Worm (Caenorhabditis elegans) whole organism, L3 larva: ENCODE data around the gene mls-1.

Experiments used
- R02D3.7 ChIP-seq: fragments of 150-350 bp; optimal IDR thresholded peaks from 2 replicates; lab custom pipeline; 2014; ENCODE audit warnings: missing biosample characterization, missing genetic modification characterization
- ZK546.5 ChIP-seq: sonication (generic microtip); optimal IDR thresholded peaks from 2 replicates; lab custom pipeline; 2017; ENCODE audit warnings: missing biosample characterization, missing genetic modification characterization
- aly-2 ChIP-seq: fragments of 150-350 bp; optimal IDR thresholded peaks from 2 replicates; lab custom pipeline; 2014; ENCODE audit warnings: missing biosample characterization, missing genetic modification characterization
- ama-1 ChIP-seq: fragments of 150-350 bp; optimal IDR thresholded peaks from 2 replicates; lab custom pipeline; 2018
- ceh-16 ChIP-seq: sonication (generic microtip); optimal IDR thresholded peaks from 2 replicates; lab custom pipeline; 2017; ENCODE audit warnings: missing biosample characterization, missing genetic modification characterization
- ceh-28 ChIP-seq: fragments of 150-350 bp; optimal IDR thresholded peaks from 2 replicates; lab custom pipeline; 2014; ENCODE audit warnings: missing biosample characterization, missing genetic modification reagents, missing genetic modification characterization
- ceh-82 ChIP-seq: fragments of 150-350 bp; optimal IDR thresholded peaks from 2 replicates; lab custom pipeline; 2014; ENCODE audit warnings: missing biosample characterization, missing genetic modification characterization
- ceh-9 ChIP-seq: sonication (generic microtip); optimal IDR thresholded peaks from 2 replicates; lab custom pipeline; 2018; ENCODE audit warnings: missing biosample characterization, missing genetic modification characterization
- daf-12 ChIP-seq: fragments of 150-350 bp; optimal IDR thresholded peaks from 2 replicates; lab custom pipeline; 2014; ENCODE audit warnings: missing biosample characterization, missing genetic modification reagents, missing genetic modification characterization
- egl-27 ChIP-seq: sonication (generic microtip); optimal IDR thresholded peaks from 4 replicates; lab custom pipeline; 2017; ENCODE audit warnings: missing biosample characterization, missing genetic modification reagents, missing genetic modification characterization
- egl-5 ChIP-seq: fragments of 150-350 bp; optimal IDR thresholded peaks from 2 replicates; lab custom pipeline; 2017; ENCODE audit warnings: missing biosample characterization, missing genetic modification reagents, missing genetic modification characterization, inconsistent platforms
- elt-1 ChIP-seq: fragments of 150-350 bp; optimal IDR thresholded peaks from 2 replicates; lab custom pipeline; 2014; ENCODE audit warnings: missing biosample characterization, missing genetic modification characterization
- elt-2 ChIP-seq: sonication (generic microtip); optimal IDR thresholded peaks from 2 replicates; lab custom pipeline; 2016; ENCODE audit warnings: missing genetic modification reagents, mild to moderate bottlenecking, missing genetic modification characterization, missing compliant biosample characterization
- elt-3 ChIP-seq, 3 experiments: fragments of 150-350 bp in 1 of 3; sonication (generic microtip) in 2 of 3; optimal IDR thresholded peaks; 2 replicates in 2 of 3; 4 replicates in 1 of 3; lab custom pipeline; 2014 to 2017; ENCODE audit warnings: missing biosample characterization in 3 of 3, missing genetic modification characterization in 3 of 3
- eor-1 ChIP-seq, 2 experiments: fragments of 150-350 bp; optimal IDR thresholded peaks; 2 replicates each; lab custom pipeline; 2014 to 2018; ENCODE audit warnings: missing biosample characterization in 2 of 2, missing genetic modification characterization in 2 of 2
- fkh-10 ChIP-seq: sonication (generic microtip); optimal IDR thresholded peaks from 2 replicates; lab custom pipeline; 2017; ENCODE audit warnings: missing biosample characterization, missing genetic modification reagents, missing genetic modification characterization
- fkh-2 ChIP-seq: fragments of 150-350 bp; optimal IDR thresholded peaks from 2 replicates; lab custom pipeline; 2014; ENCODE audit warnings: missing biosample characterization, missing genetic modification reagents, missing genetic modification characterization
- fos-1 ChIP-seq: fragments of 150-350 bp; optimal IDR thresholded peaks from 2 replicates; lab custom pipeline; 2014; ENCODE audit warnings: missing biosample characterization, missing genetic modification characterization
- jun-1 ChIP-seq: fragments of 150-350 bp; optimal IDR thresholded peaks from 2 replicates; lab custom pipeline; 2014; ENCODE audit warnings: missing biosample characterization, missing genetic modification reagents, missing genetic modification characterization
- lin-15B ChIP-seq: fragments of 150-350 bp; optimal IDR thresholded peaks from 2 replicates; lab custom pipeline; 2014; ENCODE audit warnings: missing biosample characterization, missing genetic modification characterization
- lin-39 ChIP-seq: fragments of 150-350 bp; optimal IDR thresholded peaks from 2 replicates; lab custom pipeline; 2018; ENCODE audit warnings: missing biosample characterization, missing genetic modification reagents, missing genetic modification characterization
- lsy-12 ChIP-seq: sonication (generic microtip); optimal IDR thresholded peaks from 2 replicates; lab custom pipeline; 2016; ENCODE audit warnings: mild to moderate bottlenecking, missing genetic modification characterization, missing compliant biosample characterization
- mdl-1 ChIP-seq: fragments of 150-350 bp; optimal IDR thresholded peaks from 2 replicates; lab custom pipeline; 2014; ENCODE audit warnings: missing biosample characterization, missing genetic modification characterization
- mml-1 ChIP-seq: fragments of 150-350 bp; sonication (generic microtip); optimal IDR thresholded peaks from 3 replicates; lab custom pipeline; 2014; ENCODE audit warnings: missing biosample characterization, missing genetic modification characterization
- nfya-1 ChIP-seq: sonication (generic microtip); optimal IDR thresholded peaks from 2 replicates; lab custom pipeline; 2017; ENCODE audit warnings: missing genetic modification characterization, mild to moderate bottlenecking, missing compliant biosample characterization, antibody characterized with exemption, moderate library complexity; ENCODE audit not compliant: insufficient read depth
- nhr-11 ChIP-seq: fragments of 150-350 bp; optimal IDR thresholded peaks from 2 replicates; lab custom pipeline; 2014; ENCODE audit warnings: missing biosample characterization, missing genetic modification characterization
- nhr-12 ChIP-seq: fragments of 150-350 bp; optimal IDR thresholded peaks from 2 replicates; lab custom pipeline; 2014; ENCODE audit warnings: missing biosample characterization, missing genetic modification characterization
- nhr-23 ChIP-seq: fragments of 150-350 bp; optimal IDR thresholded peaks from 2 replicates; lab custom pipeline; 2014; ENCODE audit warnings: missing biosample characterization, missing genetic modification reagents, missing genetic modification characterization
- nhr-237 ChIP-seq: fragments of 150-350 bp; optimal IDR thresholded peaks from 2 replicates; lab custom pipeline; 2014; ENCODE audit warnings: missing biosample characterization, missing genetic modification characterization
- nhr-25 ChIP-seq: sonication (generic microtip); optimal IDR thresholded peaks from 2 replicates; lab custom pipeline; 2017; ENCODE audit warnings: missing biosample characterization, missing genetic modification characterization
- nhr-28 ChIP-seq: fragments of 150-350 bp; optimal IDR thresholded peaks from 2 replicates; lab custom pipeline; 2014; ENCODE audit warnings: missing biosample characterization, missing genetic modification characterization
- nhr-43 ChIP-seq: sonication (generic microtip); optimal IDR thresholded peaks from 2 replicates; lab custom pipeline; 2016; ENCODE audit warnings: mild to moderate bottlenecking, missing genetic modification characterization, missing compliant biosample characterization; ENCODE audit not compliant: poor library complexity, severe bottlenecking
- nhr-67 ChIP-seq: fragments of 150-350 bp; optimal IDR thresholded peaks from 2 replicates; lab custom pipeline; 2014; ENCODE audit warnings: missing biosample characterization, missing genetic modification characterization
- nhr-76 ChIP-seq: fragments of 150-350 bp; sonication (generic microtip); optimal IDR thresholded peaks from 5 replicates; lab custom pipeline; 2014; ENCODE audit warnings: missing biosample characterization, missing genetic modification characterization
- nhr-77 ChIP-seq: fragments of 150-350 bp; optimal IDR thresholded peaks from 2 replicates; lab custom pipeline; 2014; ENCODE audit warnings: missing biosample characterization, missing genetic modification characterization
- pqm-1 ChIP-seq: fragments of 150-350 bp; optimal IDR thresholded peaks from 2 replicates; lab custom pipeline; 2017; ENCODE audit warnings: missing biosample characterization, missing genetic modification characterization, inconsistent platforms
- sea-2 ChIP-seq: fragments of 150-350 bp; sonication (generic microtip); optimal IDR thresholded peaks from 4 replicates; lab custom pipeline; 2014; ENCODE audit warnings: missing biosample characterization, missing genetic modification reagents, missing genetic modification characterization
- skn-1 ChIP-seq: fragments of 150-350 bp; optimal IDR thresholded peaks from 2 replicates; lab custom pipeline; 2014; ENCODE audit warnings: missing biosample characterization, missing genetic modification characterization
- snpc-4 ChIP-seq: fragments of 150-350 bp; optimal IDR thresholded peaks from 2 replicates; lab custom pipeline; 2014; ENCODE audit warnings: missing biosample characterization, missing genetic modification characterization
- tbx-2 ChIP-seq: sonication (generic microtip); optimal IDR thresholded peaks from 2 replicates; lab custom pipeline; 2016; ENCODE audit warnings: mild to moderate bottlenecking, missing genetic modification characterization, missing compliant biosample characterization
- unc-39 ChIP-seq: sonication (generic microtip); optimal IDR thresholded peaks from 4 replicates; lab custom pipeline; 2017; ENCODE audit warnings: missing biosample characterization, missing genetic modification characterization
- unc-62 ChIP-seq: fragments of 150-350 bp; sonication (generic microtip); optimal IDR thresholded peaks from 4 replicates; lab custom pipeline; 2014; ENCODE audit warnings: missing biosample characterization, missing genetic modification reagents, missing genetic modification characterization
- zag-1 ChIP-seq: fragments of 150-350 bp; optimal IDR thresholded peaks from 2 replicates; lab custom pipeline; 2014; ENCODE audit warnings: missing biosample characterization, missing genetic modification characterization
- ztf-11 ChIP-seq: fragments of 150-350 bp; optimal IDR thresholded peaks from 2 replicates; lab custom pipeline; 2014; ENCODE audit warnings: missing biosample characterization, missing genetic modification characterization
- ztf-4 ChIP-seq: fragments of 150-350 bp; optimal IDR thresholded peaks from 2 replicates; lab custom pipeline; 2014; ENCODE audit warnings: missing biosample characterization, missing genetic modification characterization

mls-1 gene

DNA sequence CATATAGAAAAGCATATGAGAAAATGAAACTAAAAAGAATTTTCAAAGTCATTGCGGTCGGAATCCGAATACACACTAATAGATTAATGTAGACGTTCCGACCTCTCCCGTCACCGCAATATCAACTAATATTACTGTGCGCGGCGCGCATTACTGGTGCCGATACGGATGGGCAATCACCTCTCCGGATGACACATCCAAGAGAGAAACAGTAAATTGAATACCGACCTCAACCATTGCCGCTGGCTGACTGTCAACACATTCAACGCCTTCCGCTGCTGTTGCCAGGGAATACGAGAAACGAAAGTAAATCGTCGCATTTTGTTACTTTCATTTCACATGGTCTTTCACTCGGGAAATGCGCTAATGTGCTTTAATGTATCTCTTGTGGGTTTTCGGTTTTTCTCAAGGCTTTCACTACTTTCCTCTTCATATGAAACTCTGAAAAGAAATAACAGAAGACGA, 34.7 kb downstream of the mls-1 start:
- TF ChIP-seq mdl-1 (tag; lab: Kevin White, UChicago) (no peak), nhr-11 (tag; lab: Kevin White, UChicago) (no peak), nhr-67 (tag; lab: Kevin White, UChicago) (no peak), ZK546.5 (tag; lab: Kevin White, UChicago) (no peak), ama-1 (peak; percentile 72), fos-1 (tag; lab: Kevin White, UChicago) (no peak), skn-1 (no peak), elt-3 (tag; optimal IDR thresholded peaks at IDR 0.05; lab: Kevin White, UChicago) (no peak), nhr-43 (tag; lab: Kevin White, UChicago) (peak; percentile 43), egl-5 (peak; percentile 23), sea-2 (GFP tag; lab: Kevin White, UChicago) (no peak)

ce11 chrIII:7495616-7496146, 35.5 kb downstream of the mls-1 start:
- TF ChIP-seq ceh-28 (tag; lab: Kevin White, UChicago) (no peak), ama-1 (peak; percentile 14)

- TF ChIP-seq ama-1, result peak; percentile 13
- TF ChIP-seq nhr-28 (tag; lab: Kevin White, UChicago), result no peak
Measured at ce11 chrIII:7497782-7498266, 37.7 kb downstream of the mls-1 start, which contains the start of gene cgh-1. Gene cgh-1 (minus strand): TSS chrIII:7497832.

ce11 chrIII:7498346-7498745, 38.2 kb downstream of the mls-1 start:
- no peak for TF ChIP-seq sea-2 (GFP tag; lab: Kevin White, UChicago)
- TF ChIP-seq nhr-77 (tag; lab: Kevin White, UChicago), result no peak
- TF ChIP-seq nhr-76 (tag; lab: Kevin White, UChicago), result no peak
- no peak for TF ChIP-seq unc-39 (tag; lab: Kevin White, UChicago)
- peak; percentile 83 for TF ChIP-seq nhr-11 (tag; lab: Kevin White, UChicago)
- TF ChIP-seq nhr-237, result no peak
- TF ChIP-seq lin-15B (tag; lab: Kevin White, UChicago), result peak; percentile 95
- TF ChIP-seq zag-1, result no peak
- TF ChIP-seq fkh-10 (GFP tag; lab: Kevin White, UChicago), result peak; percentile 63
- no peak for TF ChIP-seq mml-1 (tag; lab: Kevin White, UChicago)
- TF ChIP-seq aly-2 (tag; lab: Kevin White, UChicago), result no peak
- TF ChIP-seq nhr-43 (tag; lab: Kevin White, UChicago), result peak; percentile 57
- peak; percentile 34 for TF ChIP-seq elt-1 (tag; lab: Kevin White, UChicago)
- peak; percentile 9 for TF ChIP-seq unc-62 (GFP tag; lab: Kevin White, UChicago)
- no peak for TF ChIP-seq eor-1 (tag; optimal IDR thresholded peaks at IDR 0.05; lab: Kevin White, UChicago)
- TF ChIP-seq fkh-2 (tag; lab: Kevin White, UChicago), result no peak
- no peak for TF ChIP-seq skn-1
- TF ChIP-seq ceh-16 (tag; lab: Kevin White, UChicago), result no peak
- TF ChIP-seq nhr-25 (tag; lab: Kevin White, UChicago), result peak; percentile 82
- no peak for TF ChIP-seq nhr-28 (tag; lab: Kevin White, UChicago)
- no peak for TF ChIP-seq ztf-11 (tag; lab: Kevin White, UChicago)
- no peak for TF ChIP-seq ZK546.5 (tag; lab: Kevin White, UChicago)
- TF ChIP-seq elt-3 (tag; optimal IDR thresholded peaks at IDR 0.05; lab: Kevin White, UChicago), result no peak
- TF ChIP-seq egl-5, result peak; percentile 43
- peak; percentile 6 for TF ChIP-seq ama-1
- TF ChIP-seq lsy-12 (tag; lab: Kevin White, UChicago), result peak; percentile 82
- TF ChIP-seq nfya-1 (tag; lab: Kevin White, UChicago), result peak; percentile 92
- peak; percentile 56 for TF ChIP-seq R02D3.7
- TF ChIP-seq jun-1 (tag; lab: Kevin White, UChicago), result peak; percentile 77
- TF ChIP-seq daf-12, result no peak
- TF ChIP-seq tbx-2 (tag; lab: Kevin White, UChicago), result peak; percentile 35
- TF ChIP-seq fos-1 (tag; lab: Kevin White, UChicago), result peak; percentile 56
- peak; percentile 91 for TF ChIP-seq snpc-4 (tag; lab: Kevin White, UChicago)
- TF ChIP-seq egl-27 (tag; lab: Kevin White, UChicago), result peak; percentile 82
- TF ChIP-seq nhr-67 (tag; lab: Kevin White, UChicago), result no peak
- TF ChIP-seq ceh-28 (tag; lab: Kevin White, UChicago), result peak; percentile 67
- TF ChIP-seq lin-39 (tag; lab: Kevin White, UChicago), result peak; percentile 87
- no peak for TF ChIP-seq nhr-12 (tag; lab: Kevin White, UChicago)
- peak; percentile 81 for TF ChIP-seq mdl-1 (tag; lab: Kevin White, UChicago)
- no peak for TF ChIP-seq ceh-9
- TF ChIP-seq elt-2 (tag; lab: Kevin White, UChicago), result peak; percentile 95
- TF ChIP-seq nhr-23 (tag; lab: Kevin White, UChicago), result peak; percentile 85
- TF ChIP-seq pqm-1 (tag; lab: Kevin White, UChicago), result peak; percentile 85
- no peak for TF ChIP-seq ztf-4
- TF ChIP-seq ceh-82 (tag; lab: Kevin White, UChicago), result no peak
